Fruit fly (Drosophila melanogaster) whole organism, embryonic: ENCODE measurements around the gene ETHR.

Experiments used
- Awh ChIP-seq: fragments of 200-800 bp; sonication (Bioruptor generic); IDR thresholded peaks from 2 replicates; pipeline ENCODE4, ENCODE4 v1.3.6; 2022; ENCODE audit warnings: missing biosample characterization, missing genetic modification characterization
- CG10209 ChIP-seq: fragments of 200-800 bp; sonication (Bioruptor generic); optimal IDR thresholded peaks from 3 replicates; lab custom pipeline; 2017; ENCODE audit warnings: missing biosample characterization, mild to moderate bottlenecking, missing genetic modification characterization, missing genetic modification reagents
- CG1024 ChIP-seq: fragments of 200-800 bp; sonication (Bioruptor generic); IDR thresholded peaks from 2 replicates; pipeline ENCODE4 v1.3.6; 2022; ENCODE audit warnings: missing biosample characterization, missing genetic modification characterization
- CG10321 ChIP-seq: fragments of 200-800 bp; sonication (Bioruptor generic); IDR thresholded peaks from 2 replicates; pipeline ENCODE4 v1.3.6; 2022; ENCODE audit warnings: missing biosample characterization, missing genetic modification characterization
- CG10431 ChIP-seq: fragments of 200-800 bp; sonication (Bioruptor generic); optimal IDR thresholded peaks from 3 replicates; lab custom pipeline; 2018; ENCODE audit warnings: missing biosample characterization, mild to moderate bottlenecking, missing genetic modification characterization
- CG10462 ChIP-seq: fragments of 200-800 bp; sonication (Bioruptor generic); optimal IDR thresholded peaks from 2 replicates; lab custom pipeline; 2016; ENCODE audit warnings: missing biosample characterization, missing genetic modification characterization
- CG10654 ChIP-seq: fragments of 200-800 bp; sonication (Bioruptor generic); optimal IDR thresholded peaks from 2 replicates; lab custom pipeline; 2016; ENCODE audit warnings: missing biosample characterization, missing genetic modification characterization
- CG10979 ChIP-seq: fragments of 200-800 bp; sonication (Bioruptor generic); optimal IDR thresholded peaks from 2 replicates; lab custom pipeline; 2018; ENCODE audit warnings: missing biosample characterization, mild to moderate bottlenecking, missing genetic modification characterization, moderate library complexity
- CG11456 ChIP-seq: fragments of 200-800 bp; sonication (Bioruptor generic); IDR thresholded peaks from 3 replicates; pipeline ENCODE4 v1.3.6; 2022; ENCODE audit warnings: missing biosample characterization, missing genetic modification characterization
- CG11504 ChIP-seq: fragments of 200-800 bp; sonication (Bioruptor generic); optimal IDR thresholded peaks from 3 replicates; lab custom pipeline; 2019; ENCODE audit warnings: missing biosample characterization, mild to moderate bottlenecking, missing genetic modification characterization, moderate library complexity
- CG14050 ChIP-seq: fragments of 200-800 bp; sonication (Bioruptor generic); IDR thresholded peaks from 3 replicates; pipeline ENCODE4 v1.3.6; 2022; ENCODE audit warnings: missing biosample characterization, missing genetic modification characterization
- CG14710 ChIP-seq: fragments of 200-800 bp; sonication (Bioruptor generic); optimal IDR thresholded peaks from 3 replicates; lab custom pipeline; 2019; ENCODE audit warnings: missing biosample characterization, mild to moderate bottlenecking, missing genetic modification characterization, moderate library complexity
- CG14860 ChIP-seq: fragments of 200-800 bp; sonication (Bioruptor generic); IDR thresholded peaks from 3 replicates; pipeline ENCODE4 v1.3.6; 2022; ENCODE audit warnings: missing biosample characterization, missing genetic modification characterization; ENCODE audit not compliant: partially characterized antibody
- CG2202 ChIP-seq: fragments of 200-800 bp; sonication (Bioruptor generic); optimal IDR thresholded peaks from 2 replicates; lab custom pipeline; 2018; ENCODE audit warnings: missing biosample characterization, mild to moderate bottlenecking, missing genetic modification characterization
- CG31388 ChIP-seq: fragments of 200-800 bp; sonication (Bioruptor generic); optimal IDR thresholded peaks from 2 replicates; lab custom pipeline; 2016; ENCODE audit warnings: missing biosample characterization, missing genetic modification characterization
- CG6175 ChIP-seq: fragments of 200-800 bp; sonication (Bioruptor generic); IDR thresholded peaks from 3 replicates; pipeline ENCODE4 v1.3.6; 2022; ENCODE audit warnings: missing biosample characterization, missing genetic modification characterization
- CG6654 ChIP-seq: fragments of 200-800 bp; sonication (Bioruptor generic); optimal IDR thresholded peaks from 2 replicates; lab custom pipeline; 2017; ENCODE audit warnings: missing biosample characterization, mild to moderate bottlenecking, missing genetic modification characterization
- CG6765 ChIP-seq: fragments of 200-800 bp; sonication (Bioruptor generic); optimal IDR thresholded peaks from 3 replicates; lab custom pipeline; 2017; ENCODE audit warnings: missing biosample characterization, mild to moderate bottlenecking, missing genetic modification characterization
- CG6813 ChIP-seq: fragments of 200-800 bp; sonication (Bioruptor generic); optimal IDR thresholded peaks from 2 replicates; lab custom pipeline; 2017; ENCODE audit warnings: missing biosample characterization, missing genetic modification characterization, mild to moderate bottlenecking, moderate library complexity, missing genetic modification reagents
- CG7987 ChIP-seq: fragments of 200-800 bp; sonication (Bioruptor generic); optimal IDR thresholded peaks from 2 replicates; lab custom pipeline; 2018; ENCODE audit warnings: missing biosample characterization, mild to moderate bottlenecking, missing genetic modification characterization, moderate library complexity
- CHES-1-like ChIP-seq: fragments of 200-800 bp; sonication (Bioruptor generic); optimal IDR thresholded peaks from 2 replicates; lab custom pipeline; 2016; ENCODE audit warnings: missing biosample characterization, missing genetic modification characterization
- CrebB ChIP-seq: fragments of 200-800 bp; sonication (Bioruptor generic); optimal IDR thresholded peaks from 3 replicates; lab custom pipeline; 2018; ENCODE audit warnings: missing biosample characterization, mild to moderate bottlenecking, missing genetic modification characterization
- Gsc ChIP-seq: fragments of 200-800 bp; sonication (Bioruptor generic); IDR thresholded peaks from 2 replicates; pipeline ENCODE4 v1.3.6; 2022; ENCODE audit warnings: missing biosample characterization, missing genetic modification characterization
- Jarid2 ChIP-seq: fragments of 200-800 bp; sonication (Bioruptor generic); optimal IDR thresholded peaks from 3 replicates; lab custom pipeline; 2017; ENCODE audit warnings: mild to moderate bottlenecking, missing biosample characterization, missing genetic modification reagents, missing genetic modification characterization
- Mad ChIP-seq: fragments of 200-800 bp; sonication (Bioruptor generic); optimal IDR thresholded peaks from 2 replicates; lab custom pipeline; 2016; ENCODE audit warnings: missing biosample characterization, missing genetic modification characterization
- Myb ChIP-seq: fragments of 200-800 bp; sonication (Bioruptor generic); optimal IDR thresholded peaks from 2 replicates; lab custom pipeline; 2016; ENCODE audit warnings: missing biosample characterization, missing genetic modification characterization
- NC2α ChIP-seq: fragments of 200-800 bp; sonication (Bioruptor generic); optimal IDR thresholded peaks from 2 replicates; lab custom pipeline; 2016; ENCODE audit warnings: missing biosample characterization, missing genetic modification characterization
- Nf-YA ChIP-seq: fragments of 200-800 bp; sonication (Bioruptor generic); IDR thresholded peaks from 2 replicates; pipeline ENCODE4 v1.3.6; 2022; ENCODE audit warnings: missing biosample characterization, missing genetic modification characterization
- Oli ChIP-seq: fragments of 200-800 bp; sonication (Bioruptor generic); optimal IDR thresholded peaks from 2 replicates; lab custom pipeline; 2018; ENCODE audit warnings: missing biosample characterization, mild to moderate bottlenecking, missing genetic modification characterization, moderate library complexity
- Optix ChIP-seq: fragments of 200-800 bp; sonication (Bioruptor generic); IDR thresholded peaks from 3 replicates; pipeline ENCODE4 v1.3.6; 2022; ENCODE audit warnings: missing biosample characterization, missing genetic modification characterization
- Rfx ChIP-seq: fragments of 200-800 bp; sonication (Bioruptor generic); IDR thresholded peaks from 2 replicates; pipeline ENCODE4 v1.3.6; 2022; ENCODE audit warnings: missing biosample characterization, missing genetic modification characterization
- Rx ChIP-seq: fragments of 200-800 bp; sonication (Bioruptor generic); IDR thresholded peaks from 2 replicates; pipeline ENCODE4 v1.3.6; 2022; ENCODE audit warnings: missing biosample characterization, missing genetic modification characterization
- Spps ChIP-seq: fragments of 200-800 bp; sonication (Bioruptor generic); optimal IDR thresholded peaks from 2 replicates; lab custom pipeline; 2018; ENCODE audit warnings: missing biosample characterization, mild to moderate bottlenecking, missing genetic modification characterization
- Ssrp ChIP-seq: fragments of 200-800 bp; sonication (Bioruptor generic); optimal IDR thresholded peaks from 2 replicates; lab custom pipeline; 2018; ENCODE audit warnings: missing biosample characterization, mild to moderate bottlenecking, missing genetic modification characterization, moderate library complexity
- Taf1 ChIP-seq: fragments of 200-800 bp; sonication (Bioruptor generic); IDR thresholded peaks from 2 replicates; pipeline ENCODE4 v1.3.6; 2022; ENCODE audit warnings: missing biosample characterization, missing genetic modification characterization
- bsh ChIP-seq, 2 experiments: fragments of 200-800 bp; sonication (Bioruptor generic); optimal IDR thresholded peaks; 2 replicates each; lab custom pipeline; 2017 to 2018; ENCODE audit warnings: mild to moderate bottlenecking in 2 of 2, missing biosample characterization in 2 of 2, missing genetic modification characterization in 2 of 2, moderate library complexity in 1 of 2
- btn ChIP-seq: fragments of 200-800 bp; sonication (Bioruptor generic); optimal IDR thresholded peaks from 2 replicates; lab custom pipeline; 2016; ENCODE audit warnings: missing biosample characterization, missing genetic modification characterization
- esg ChIP-seq: fragments of 200-800 bp; sonication (Bioruptor generic); conservative IDR thresholded peaks from 2 replicates; pipeline ENCODE4 v1.3.6; 2022; ENCODE audit warnings: missing biosample characterization, missing genetic modification characterization
- grn ChIP-seq: fragments of 200-800 bp; sonication (Bioruptor generic); optimal IDR thresholded peaks from 3 replicates; lab custom pipeline; 2017; ENCODE audit warnings: missing biosample characterization, missing genetic modification characterization
- kni ChIP-seq: fragments of 200-800 bp; sonication (Bioruptor generic); optimal IDR thresholded peaks from 3 replicates; lab custom pipeline; 2017; ENCODE audit warnings: mild to moderate bottlenecking, missing biosample characterization, missing genetic modification reagents, missing genetic modification characterization
- lola ChIP-seq, 3 experiments: fragments of >200 bp in 2 of 3; fragments of 200-800 bp in 1 of 3; sonication (Bioruptor generic) in 1 of 3; optimal IDR thresholded peaks; 2 replicates each; lab custom pipeline; 2017 to 2019; ENCODE audit warnings: missing biosample characterization in 3 of 3, missing genetic modification characterization in 3 of 3, mild to moderate bottlenecking in 1 of 3, moderate library complexity in 1 of 3
- peb ChIP-seq: fragments of 200-800 bp; sonication (Bioruptor generic); IDR thresholded peaks from 2 replicates; pipeline ENCODE4 v1.3.6; 2022; ENCODE audit warnings: missing biosample characterization, missing genetic modification characterization
- pho ChIP-seq: fragments of 200-800 bp; sonication (Bioruptor generic); optimal IDR thresholded peaks from 2 replicates; lab custom pipeline; 2016; ENCODE audit warnings: missing biosample characterization, missing genetic modification characterization
- seq ChIP-seq: fragments of 200-800 bp; sonication (Bioruptor generic); IDR thresholded peaks from 2 replicates; pipeline ENCODE4 v1.3.6; 2022; ENCODE audit warnings: missing biosample characterization, missing genetic modification characterization
- sisA ChIP-seq: fragments of 200-800 bp; sonication (Bioruptor generic); IDR thresholded peaks from 2 replicates; pipeline ENCODE4 v1.3.6; 2022; ENCODE audit warnings: missing biosample characterization, missing genetic modification characterization
- slp2 ChIP-seq: fragments of 200-800 bp; sonication (Bioruptor generic); optimal IDR thresholded peaks from 2 replicates; lab custom pipeline; 2016; ENCODE audit warnings: missing biosample characterization, missing genetic modification characterization
- sna ChIP-seq: fragments of 200-800 bp; sonication (Bioruptor generic); IDR thresholded peaks from 2 replicates; pipeline ENCODE4 v1.3.6; 2022; ENCODE audit warnings: missing biosample characterization, missing genetic modification characterization; ENCODE audit not compliant: partially characterized antibody
- sob ChIP-seq: fragments of 200-800 bp; sonication (Bioruptor generic); IDR thresholded peaks from 2 replicates; pipeline ENCODE4 v1.3.6; 2022; ENCODE audit warnings: missing biosample characterization, missing genetic modification characterization
- trh ChIP-seq: fragments of 200-800 bp; sonication (Bioruptor generic); optimal IDR thresholded peaks from 2 replicates; lab custom pipeline; 2016; ENCODE audit warnings: missing biosample characterization, missing genetic modification characterization
- vfl ChIP-seq: fragments of 200-800 bp; sonication (Bioruptor generic); optimal IDR thresholded peaks from 2 replicates; lab custom pipeline; 2016; ENCODE audit warnings: missing biosample characterization, missing genetic modification characterization

ETHR gene

dm6 chr3R:21223453-21224057, 23.3 kb upstream of the ETHR start, which contains the start of the genes CG3337 and Nelf-A (continued):
- no peak for TF ChIP-seq trh (GFP tag; lab: Kevin White, UChicago)
- TF ChIP-seq bsh (GFP tag; optimal IDR thresholded peaks at IDR 0.05; lab: Kevin White, UChicago) = peak in 1 of 2 experiments; percentile 50
- TF ChIP-seq Taf1 = no peak
- no peak for TF ChIP-seq CG2202 (tag; lab: Kevin White, UChicago)
- no peak for TF ChIP-seq grn
- peak; percentile 100 for TF ChIP-seq CG14710 (tag; lab: Kevin White, UChicago)
- TF ChIP-seq CrebB (tag; lab: Kevin White, UChicago) = peak; percentile 53
- TF ChIP-seq Rfx = peak; percentile 92
- TF ChIP-seq CHES-1-like (GFP tag; lab: Kevin White, UChicago) = peak; percentile 91
- TF ChIP-seq CG14860 (GFP tag; lab: Robert Waterston, UW) = peak; percentile 57
- peak; percentile 59 for TF ChIP-seq Rx (GFP tag; lab: Robert Waterston, UW)
- TF ChIP-seq Mad (GFP tag; lab: Kevin White, UChicago) = peak; percentile 81
- TF ChIP-seq CG7987 (GFP tag; lab: Kevin White, UChicago) = peak; percentile 89
- peak; percentile 88 for TF ChIP-seq sob (GFP tag; lab: Robert Waterston, UW)
- TF ChIP-seq Nf-YA (GFP tag; lab: Robert Waterston, UW) = no peak
- TF ChIP-seq CG10979 = peak; percentile 2
- peak; percentile 75 for TF ChIP-seq CG10209 (GFP tag; lab: Kevin White, UChicago)
- TF ChIP-seq CG10654 = peak; percentile 62
- no peak for TF ChIP-seq Awh (GFP tag; lab: Robert Waterston, UW)
- TF ChIP-seq CG10431 (GFP tag; lab: Kevin White, UChicago) = peak; percentile 37
- TF ChIP-seq seq (GFP tag; lab: Robert Waterston, UW) = no peak
- TF ChIP-seq Myb (GFP tag; lab: Kevin White, UChicago) = peak; percentile 77
- TF ChIP-seq NC2α (GFP tag; lab: Kevin White, UChicago) = peak; percentile 53
- TF ChIP-seq Optix (GFP tag; lab: Robert Waterston, UW) = no peak; the same call in 2 of the 3 replicates
- peak; percentile 14 for TF ChIP-seq CG6813 (GFP tag; lab: Kevin White, UChicago)
- peak; percentile 65; the same call in 1 of the 2 replicates for TF ChIP-seq CG1024 (GFP tag; lab: Robert Waterston, UW)
- peak; percentile 74 for TF ChIP-seq vfl (GFP tag; lab: Kevin White, UChicago)
- TF ChIP-seq CG31388 (GFP tag; lab: Kevin White, UChicago) = no peak
- peak; percentile 26 for TF ChIP-seq slp2 (GFP tag; lab: Kevin White, UChicago)
- TF ChIP-seq Spps (tag; lab: Kevin White, UChicago) = no peak
- no peak for TF ChIP-seq Jarid2
- TF ChIP-seq Gsc (GFP tag; lab: Robert Waterston, UW) = no peak
- TF ChIP-seq pho = peak; percentile 84
- no peak for TF ChIP-seq kni (GFP tag; lab: Kevin White, UChicago)
- no peak for TF ChIP-seq CG11504 (tag; lab: Kevin White, UChicago)
- TF ChIP-seq CG6654 (GFP tag; lab: Kevin White, UChicago) = no peak
- TF ChIP-seq peb (GFP tag; lab: Robert Waterston, UW) = no peak
- peak; percentile 55; the same call in 1 of the 3 replicates for TF ChIP-seq CG6175 (GFP tag; lab: Robert Waterston, UW)
- no peak for TF ChIP-seq lola (GFP tag; optimal IDR thresholded peaks at IDR 0.05; lab: Kevin White, UChicago)
- TF ChIP-seq Ssrp = no peak
- TF ChIP-seq CG14050 (GFP tag; lab: Robert Waterston, UW) = peak; percentile 34; the same call in 1 of the 3 replicates
- peak; percentile 41; the same call in 1 of the 2 replicates for TF ChIP-seq CG10321 (GFP tag; lab: Robert Waterston, UW)
- no peak for TF ChIP-seq esg (GFP tag; lab: Robert Waterston, UW)
- TF ChIP-seq CG6765 (GFP tag; lab: Kevin White, UChicago) = peak; percentile 6
- 0 out of 2 replicates have a peak, but pooled peaks have one; percentile 29 for TF ChIP-seq sna
- TF ChIP-seq btn (GFP tag; lab: Kevin White, UChicago) = peak; percentile 46
- no peak for TF ChIP-seq CG10462
- peak; percentile 71 for TF ChIP-seq sisA (GFP tag; lab: Robert Waterston, UW)
- TF ChIP-seq CG11456 (GFP tag; lab: Robert Waterston, UW) = peak; percentile 88
- no peak for TF ChIP-seq Oli
